Fruit fly (Drosophila melanogaster) whole organism, embryonic: ENCODE data around the gene Fgop2.

Experiments
- B-H1 ChIP-seq: fragments of 200-800 bp; sonication (Bioruptor generic); IDR thresholded peaks from 3 replicates; pipeline ENCODE4 v1.3.6; 2022; ENCODE audit warnings: missing biosample characterization, missing genetic modification characterization
- Bteb2 ChIP-seq: fragments of 200-800 bp; sonication (Bioruptor generic); optimal IDR thresholded peaks from 2 replicates; lab custom pipeline; 2016; ENCODE audit warnings: missing biosample characterization, missing genetic modification characterization
- CG10366 ChIP-seq: fragments of 200-800 bp; sonication (Bioruptor generic); IDR thresholded peaks from 2 replicates; pipeline ENCODE4 v1.3.6; 2022; ENCODE audit warnings: missing biosample characterization, missing genetic modification characterization
- CG10462 ChIP-seq: fragments of 200-800 bp; sonication (Bioruptor generic); optimal IDR thresholded peaks from 2 replicates; lab custom pipeline; 2016; ENCODE audit warnings: missing biosample characterization, missing genetic modification characterization
- CG10959 ChIP-seq: fragments of 200-800 bp; sonication (Bioruptor generic); IDR thresholded peaks from 2 replicates; pipeline ENCODE4 v1.3.6; 2022; ENCODE audit warnings: missing biosample characterization, missing genetic modification characterization
- CG11247 ChIP-seq: fragments of 200-800 bp; sonication (Bioruptor generic); IDR thresholded peaks from 2 replicates; pipeline ENCODE4 v1.3.6; 2022; ENCODE audit warnings: missing biosample characterization, missing genetic modification characterization
- CG11504 ChIP-seq: fragments of 200-800 bp; sonication (Bioruptor generic); optimal IDR thresholded peaks from 3 replicates; lab custom pipeline; 2019; ENCODE audit warnings: missing biosample characterization, mild to moderate bottlenecking, missing genetic modification characterization, moderate library complexity
- CG11695 ChIP-seq: fragments of 200-800 bp; sonication (Bioruptor generic); IDR thresholded peaks from 3 replicates; pipeline ENCODE4 v1.3.6; 2022; ENCODE audit warnings: missing biosample characterization, missing genetic modification characterization
- CG12942 ChIP-seq: fragments of 200-800 bp; sonication (Bioruptor generic); optimal IDR thresholded peaks from 3 replicates; lab custom pipeline; 2016; ENCODE audit warnings: missing biosample characterization, missing genetic modification characterization
- CG1529 ChIP-seq: fragments of 200-800 bp; sonication (Bioruptor generic); optimal IDR thresholded peaks from 3 replicates; lab custom pipeline; 2018; ENCODE audit warnings: missing biosample characterization, missing genetic modification characterization
- CG1647 ChIP-seq: fragments of 200-800 bp; sonication (Bioruptor generic); optimal IDR thresholded peaks from 3 replicates; lab custom pipeline; 2016; ENCODE audit warnings: missing biosample characterization, missing genetic modification characterization
- CG17328 ChIP-seq: fragments of 200-800 bp; sonication (Bioruptor generic); IDR thresholded peaks from 2 replicates; pipeline ENCODE4 v1.3.6; 2022; ENCODE audit warnings: missing biosample characterization, missing genetic modification characterization
- CG32767 ChIP-seq: fragments of 200-800 bp; sonication (Bioruptor generic); IDR thresholded peaks from 2 replicates; pipeline ENCODE4 v1.3.6; 2022; ENCODE audit warnings: missing biosample characterization, missing genetic modification characterization
- CG4730 ChIP-seq: fragments of 200-800 bp; sonication (Bioruptor generic); IDR thresholded peaks from 2 replicates; pipeline ENCODE4 v1.3.6; 2022; ENCODE audit warnings: missing biosample characterization, missing genetic modification characterization
- CG4854 ChIP-seq: fragments of 200-800 bp; sonication (Bioruptor generic); optimal IDR thresholded peaks from 2 replicates; lab custom pipeline; 2016; ENCODE audit warnings: missing biosample characterization, missing genetic modification characterization, inconsistent platforms
- CG6254 ChIP-seq: fragments of 200-800 bp; sonication (Bioruptor generic); optimal IDR thresholded peaks from 3 replicates; lab custom pipeline; 2017; ENCODE audit warnings: mild to moderate bottlenecking, missing biosample characterization, missing genetic modification reagents, missing genetic modification characterization
- CG7987 ChIP-seq: fragments of 200-800 bp; sonication (Bioruptor generic); optimal IDR thresholded peaks from 2 replicates; lab custom pipeline; 2018; ENCODE audit warnings: missing biosample characterization, mild to moderate bottlenecking, missing genetic modification characterization, moderate library complexity
- CG8089 ChIP-seq: fragments of 200-800 bp; sonication (Bioruptor generic); optimal IDR thresholded peaks from 3 replicates; lab custom pipeline; 2016; ENCODE audit warnings: missing biosample characterization, missing genetic modification characterization
- CG8281 ChIP-seq: fragments of 200-800 bp; sonication (Bioruptor generic); optimal IDR thresholded peaks from 2 replicates; lab custom pipeline; 2018; ENCODE audit warnings: missing biosample characterization, mild to moderate bottlenecking, missing genetic modification characterization, moderate library complexity
- CG8388 ChIP-seq: fragments of 200-800 bp; sonication (Bioruptor generic); optimal IDR thresholded peaks from 2 replicates; lab custom pipeline; 2019; ENCODE audit warnings: missing biosample characterization, mild to moderate bottlenecking, missing genetic modification characterization, moderate library complexity
- D ChIP-seq, 2 experiments: fragments of 200-800 bp in 1 of 2; fragments of >200 bp in 1 of 2; sonication (Bioruptor generic) in 1 of 2; optimal IDR thresholded peaks; 2 replicates in 1 of 2; 3 replicates in 1 of 2; lab custom pipeline; 2017; ENCODE audit warnings: mild to moderate bottlenecking in 1 of 2, missing biosample characterization in 1 of 2, missing genetic modification characterization in 1 of 2, missing genetic modification reagents in 1 of 2
- Deaf1 ChIP-seq: fragments of 200-800 bp; optimal IDR thresholded peaks from 3 replicates; lab custom pipeline; 2019; ENCODE audit warnings: missing biosample characterization, mild to moderate bottlenecking, missing genetic modification characterization, moderate library complexity
- E2f1 ChIP-seq: fragments of 200-800 bp; sonication (Bioruptor generic); IDR thresholded peaks from 2 replicates; pipeline ENCODE4 v1.3.6; 2022; ENCODE audit warnings: missing biosample characterization, missing genetic modification characterization
- Fer3 ChIP-seq: fragments of 200-800 bp; sonication (Bioruptor generic); optimal IDR thresholded peaks from 2 replicates; lab custom pipeline; 2018; ENCODE audit warnings: missing biosample characterization, mild to moderate bottlenecking, missing genetic modification characterization, moderate library complexity
- Hmx ChIP-seq: fragments of 200-800 bp; sonication (Bioruptor generic); optimal IDR thresholded peaks from 2 replicates; lab custom pipeline; 2016; ENCODE audit warnings: missing biosample characterization, missing genetic modification characterization
- Hr3 ChIP-seq: fragments of 200-800 bp; sonication (Bioruptor generic); optimal IDR thresholded peaks from 3 replicates; lab custom pipeline; 2016; ENCODE audit warnings: missing biosample characterization, missing genetic modification characterization
- Mes4 ChIP-seq: fragments of 200-800 bp; sonication (Bioruptor generic); optimal IDR thresholded peaks from 2 replicates; lab custom pipeline; 2016; ENCODE audit warnings: missing biosample characterization, missing genetic modification characterization
- Myb ChIP-seq: fragments of 200-800 bp; sonication (Bioruptor generic); optimal IDR thresholded peaks from 2 replicates; lab custom pipeline; 2016; ENCODE audit warnings: missing biosample characterization, missing genetic modification characterization
- NFAT ChIP-seq: fragments of 200-800 bp; sonication (Bioruptor generic); IDR thresholded peaks from 2 replicates; pipeline ENCODE4 v1.3.6; 2022; ENCODE audit warnings: missing biosample characterization, missing genetic modification characterization
- NfI ChIP-seq: fragments of 200-800 bp; sonication (Bioruptor generic); optimal IDR thresholded peaks from 3 replicates; lab custom pipeline; 2018; ENCODE audit warnings: missing biosample characterization, mild to moderate bottlenecking, missing genetic modification characterization, moderate library complexity
- Scr ChIP-seq: fragments of 200-800 bp; sonication (Bioruptor generic); IDR thresholded peaks from 2 replicates; pipeline ENCODE4 v1.3.6; 2022; ENCODE audit warnings: missing biosample characterization, missing genetic modification characterization; ENCODE audit not compliant: partially characterized antibody
- Side ChIP-seq: fragments of 200-800 bp; sonication (Bioruptor generic); optimal IDR thresholded peaks from 2 replicates; lab custom pipeline; 2016; ENCODE audit warnings: missing biosample characterization, missing genetic modification characterization
- Sin3A ChIP-seq: fragments of >200 bp; optimal IDR thresholded peaks from 2 replicates; lab custom pipeline; 2018
- Stat92E ChIP-seq, 3 experiments: fragments of >200 bp in 2 of 3; fragments of 200-800 bp in 1 of 3; sonication (Bioruptor generic) in 1 of 3; optimal IDR thresholded peaks; 2 replicates each; lab custom pipeline; 2017 to 2019; ENCODE audit warnings: missing biosample characterization in 3 of 3, missing genetic modification characterization in 3 of 3, mild to moderate bottlenecking in 1 of 3, moderate library complexity in 1 of 3
- ap ChIP-seq: fragments of 200-800 bp; sonication (Bioruptor generic); IDR thresholded peaks from 2 replicates; pipeline ENCODE4 v1.3.6; 2022; ENCODE audit warnings: missing biosample characterization, missing genetic modification characterization
- ara ChIP-seq: fragments of 200-800 bp; sonication (Bioruptor generic); IDR thresholded peaks from 2 replicates; pipeline ENCODE4 v1.3.6; 2022; ENCODE audit warnings: missing biosample characterization, missing genetic modification characterization
- cad ChIP-seq: fragments of >200 bp; optimal IDR thresholded peaks from 2 replicates; lab custom pipeline; 2017; ENCODE audit warnings: missing biosample characterization, missing genetic modification characterization
- crol ChIP-seq: fragments of 200-800 bp; sonication (Bioruptor generic); IDR thresholded peaks from 2 replicates; pipeline ENCODE4 v1.3.6; 2022; ENCODE audit warnings: missing biosample characterization, missing genetic modification characterization
- dpn ChIP-seq, 2 experiments: fragments of 200-800 bp; sonication (Bioruptor generic); optimal IDR thresholded peaks; 3 replicates each; lab custom pipeline; 2016; ENCODE audit warnings: missing biosample characterization in 2 of 2, missing genetic modification characterization in 2 of 2
- emc ChIP-seq: fragments of 200-800 bp; sonication (Bioruptor generic); optimal IDR thresholded peaks from 2 replicates; lab custom pipeline; 2016; ENCODE audit warnings: missing biosample characterization, missing genetic modification characterization
- fru ChIP-seq: fragments of >200 bp; optimal IDR thresholded peaks from 2 replicates; lab custom pipeline; 2017
- hb ChIP-seq: fragments of 200-800 bp; sonication (Bioruptor generic); IDR thresholded peaks from 3 replicates; pipeline ENCODE4 v1.3.6; 2022; ENCODE audit warnings: missing biosample characterization, missing genetic modification characterization; ENCODE audit not compliant: partially characterized antibody
- hkb ChIP-seq, 2 experiments: fragments of 200-800 bp in 1 of 2; fragments of >200 bp in 1 of 2; sonication (Bioruptor generic) in 1 of 2; IDR thresholded peaks in 1 of 2; optimal IDR thresholded peaks in 1 of 2; 2 replicates each; pipeline versions ENCODE4 v1.3.6 to Lab custom; 2017 to 2022; ENCODE audit warnings: missing biosample characterization in 1 of 2, missing genetic modification characterization in 1 of 2
- hth ChIP-seq: fragments of >200 bp; optimal IDR thresholded peaks from 2 replicates; lab custom pipeline; 2017; ENCODE audit warnings: inconsistent platforms
- inv ChIP-seq: fragments of 200-800 bp; sonication (Bioruptor generic); IDR thresholded peaks from 2 replicates; pipeline ENCODE4 v1.3.6; 2022; ENCODE audit warnings: missing biosample characterization, missing genetic modification characterization; ENCODE audit not compliant: partially characterized antibody
- jigr1 ChIP-seq: fragments of 200-800 bp; sonication (Bioruptor generic); IDR thresholded peaks from 3 replicates; pipeline ENCODE4 v1.3.6; 2022; ENCODE audit warnings: missing biosample characterization, missing genetic modification characterization
- mam ChIP-seq: fragments of 200-800 bp; sonication (Bioruptor generic); optimal IDR thresholded peaks from 3 replicates; lab custom pipeline; 2016; ENCODE audit warnings: missing biosample characterization, missing genetic modification characterization
- row ChIP-seq: fragments of 200-800 bp; sonication (Bioruptor generic); IDR thresholded peaks from 3 replicates; pipeline ENCODE4 v1.3.6; 2022; ENCODE audit warnings: missing biosample characterization, missing genetic modification characterization
- sr ChIP-seq: fragments of 200-800 bp; sonication (Bioruptor generic); IDR thresholded peaks from 3 replicates; pipeline ENCODE4 v1.3.6; 2022; ENCODE audit warnings: missing biosample characterization, missing genetic modification characterization
- usp ChIP-seq: fragments of >200 bp; optimal IDR thresholded peaks from 2 replicates; lab custom pipeline; 2017; ENCODE audit warnings: missing biosample characterization, missing genetic modification characterization
- zen ChIP-seq: fragments of 200-800 bp; sonication (Bioruptor generic); optimal IDR thresholded peaks from 3 replicates; lab custom pipeline; 2018; ENCODE audit warnings: missing biosample characterization, mild to moderate bottlenecking, missing genetic modification characterization, moderate library complexity

Gene Fgop2

DNA sequence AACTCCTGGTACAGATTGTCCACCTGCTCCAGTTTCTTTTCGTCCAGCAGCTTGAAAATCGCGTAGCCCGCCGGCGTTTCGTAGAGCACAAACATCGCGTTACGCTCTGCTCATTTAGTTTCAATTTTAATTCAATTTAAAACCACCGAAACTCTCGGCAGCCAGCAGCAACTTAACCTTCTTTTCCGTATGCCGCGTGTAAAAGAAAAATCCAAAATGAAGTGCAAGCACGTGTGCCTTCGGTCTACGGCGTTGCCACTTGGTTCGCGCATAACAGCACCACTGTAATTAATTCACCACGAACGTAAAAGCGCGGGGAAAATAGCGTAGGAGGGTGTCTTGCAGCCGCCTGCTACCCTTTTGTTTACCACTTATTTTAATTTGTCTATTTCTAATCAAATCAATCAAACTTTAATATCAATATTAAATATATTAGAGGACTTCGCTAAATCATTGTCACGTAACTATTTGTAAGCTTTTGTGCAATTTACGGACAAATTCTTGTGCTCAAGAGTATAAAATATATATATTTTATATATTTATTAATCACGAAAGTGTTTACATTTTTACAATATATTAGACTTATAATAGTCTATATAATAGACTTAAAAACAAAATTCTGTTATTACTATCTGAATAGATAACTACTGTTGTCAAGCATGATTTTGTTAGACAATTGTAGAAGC lies 26.4 kb downstream of the Fgop2 start, which contains the start of gene nop5 (continued):
- no peak for TF ChIP-seq ara (GFP tag; lab: Robert Waterston, UW)
- TF ChIP-seq D (optimal IDR thresholded peaks at IDR 0.05; lab: Kevin White, UChicago) = no peak
- peak; percentile 69 for TF ChIP-seq D (GFP tag; optimal IDR thresholded peaks at IDR 0.05; lab: Kevin White, UChicago)
- no peak for TF ChIP-seq fru (lab: Kevin White, UChicago)
- no peak for TF ChIP-seq hth (lab: Kevin White, UChicago)
- peak; percentile 56 for TF ChIP-seq Fer3 (tag; lab: Kevin White, UChicago)
- no peak for TF ChIP-seq Myb (GFP tag; lab: Kevin White, UChicago)
- no peak for TF ChIP-seq sr (GFP tag; lab: Robert Waterston, UW)
- TF ChIP-seq CG8281 (tag; lab: Kevin White, UChicago) = no peak
- TF ChIP-seq crol (GFP tag; lab: Robert Waterston, UW) = no peak
- no peak for TF ChIP-seq B-H1 (GFP tag; lab: Robert Waterston, UW)
- TF ChIP-seq zen (tag; lab: Kevin White, UChicago) = peak; percentile 20
- no peak for TF ChIP-seq cad (GFP tag; lab: Kevin White, UChicago)
- no peak for TF ChIP-seq CG7987 (GFP tag; lab: Kevin White, UChicago)
- no peak for TF ChIP-seq jigr1 (GFP tag; lab: Robert Waterston, UW)
- peak; percentile 76 for TF ChIP-seq NfI (GFP tag; lab: Kevin White, UChicago)
- no peak for TF ChIP-seq emc
- TF ChIP-seq CG10462 = no peak
- peak; percentile 4 to 40 for TF ChIP-seq dpn (GFP tag; optimal IDR thresholded peaks at IDR 0.05; lab: Kevin White, UChicago)
- no peak for TF ChIP-seq Mes4
- TF ChIP-seq usp = no peak
- TF ChIP-seq hb (GFP tag; lab: Robert Waterston, UW) = no peak
- peak; percentile 69 for TF ChIP-seq CG8388 (GFP tag; lab: Kevin White, UChicago)
- TF ChIP-seq E2f1 (GFP tag; lab: Robert Waterston, UW) = 0 out of 2 replicates have a peak, but pooled peaks have one; percentile 22
- no peak for TF ChIP-seq CG10366 (GFP tag; lab: Robert Waterston, UW)
- 0 out of 2 replicates have a peak, but pooled peaks have one; percentile 30 for TF ChIP-seq NFAT
- peak; percentile 78 for TF ChIP-seq Hr3 (GFP tag; lab: Kevin White, UChicago)
- no peak for TF ChIP-seq Side (GFP tag; lab: Kevin White, UChicago)
- TF ChIP-seq CG32767 = no peak
- peak; percentile 38 for TF ChIP-seq CG1529 (GFP tag; lab: Kevin White, UChicago)
- no peak for TF ChIP-seq CG1647 (GFP tag; lab: Kevin White, UChicago)
- TF ChIP-seq CG4854 (GFP tag; lab: Kevin White, UChicago) = no peak
- TF ChIP-seq CG8089 (GFP tag; lab: Kevin White, UChicago) = no peak
- TF ChIP-seq CG10959 (GFP tag; lab: Robert Waterston, UW) = no peak
- TF ChIP-seq CG17328 (GFP tag; lab: Robert Waterston, UW) = 0 out of 2 replicates have a peak, but pooled peaks have one; percentile 4
- TF ChIP-seq Bteb2 (GFP tag; lab: Kevin White, UChicago) = no peak
- peak; percentile 4 for TF ChIP-seq Deaf1 (tag; lab: Kevin White, UChicago)
- no peak for TF ChIP-seq Scr
- TF ChIP-seq Hmx (GFP tag; lab: Kevin White, UChicago) = no peak
- no peak; the same call in 2 of the 3 replicates for TF ChIP-seq CG11695
- no peak for TF ChIP-seq hkb (optimal IDR thresholded peaks at IDR 0.05; lab: Kevin White, UChicago)
- no peak for TF ChIP-seq hkb (GFP tag; IDR thresholded peaks at IDR 0.05; lab: Robert Waterston, UW)
- TF ChIP-seq Sin3A (lab: Kevin White, UChicago) = peak; percentile 19
- no peak for TF ChIP-seq inv (GFP tag; lab: Robert Waterston, UW)
- TF ChIP-seq CG12942 = peak; percentile 3
- no peak for TF ChIP-seq CG4730 (GFP tag; lab: Robert Waterston, UW)
- TF ChIP-seq mam (GFP tag; lab: Kevin White, UChicago) = no peak
- TF ChIP-seq CG11504 = no peak
- TF ChIP-seq Stat92E (GFP tag; optimal IDR thresholded peaks at IDR 0.05; lab: Kevin White, UChicago) = peak in 1 of 3 experiments; percentile 74
- no peak for TF ChIP-seq ap (GFP tag; lab: Robert Waterston, UW)
- TF ChIP-seq CG6254 (GFP tag; lab: Kevin White, UChicago) = peak; percentile 55
- no peak for TF ChIP-seq CG11247
- peak; percentile 95 for TF ChIP-seq row
